Fruit fly (Drosophila melanogaster) whole organism, embryonic: ENCODE results near the gene Dsp1.

Source experiments
- CG10431 ChIP-seq: fragments of 200-800 bp; sonication (Bioruptor generic); optimal IDR thresholded peaks from 3 replicates; lab custom pipeline; 2018; ENCODE audit warnings: missing biosample characterization, mild to moderate bottlenecking, missing genetic modification characterization
- CG10543 ChIP-seq: fragments of 200-800 bp; sonication (Bioruptor generic); optimal IDR thresholded peaks from 3 replicates; lab custom pipeline; 2017; ENCODE audit warnings: missing biosample characterization, mild to moderate bottlenecking, missing genetic modification characterization, moderate library complexity
- CG11093 ChIP-seq: fragments of 200-800 bp; sonication (Bioruptor generic); IDR thresholded peaks from 3 replicates; pipeline ENCODE4 v1.3.6; 2022; ENCODE audit warnings: missing biosample characterization, missing genetic modification characterization
- CG11504 ChIP-seq: fragments of 200-800 bp; sonication (Bioruptor generic); optimal IDR thresholded peaks from 3 replicates; lab custom pipeline; 2019; ENCODE audit warnings: missing biosample characterization, mild to moderate bottlenecking, missing genetic modification characterization, moderate library complexity
- CG12391 ChIP-seq: fragments of 200-800 bp; sonication (Bioruptor generic); optimal IDR thresholded peaks from 3 replicates; lab custom pipeline; 2018; ENCODE audit warnings: missing biosample characterization, mild to moderate bottlenecking, missing genetic modification characterization, moderate library complexity
- CG12744 ChIP-seq: fragments of 200-800 bp; sonication (Bioruptor generic); optimal IDR thresholded peaks from 2 replicates; lab custom pipeline; 2016; ENCODE audit warnings: missing biosample characterization, missing genetic modification characterization
- CG15269 ChIP-seq: fragments of 200-800 bp; sonication (Bioruptor generic); optimal IDR thresholded peaks from 2 replicates; lab custom pipeline; 2018; ENCODE audit warnings: missing biosample characterization, mild to moderate bottlenecking, missing genetic modification characterization, moderate library complexity
- CG15601 ChIP-seq: fragments of 200-800 bp; sonication (Bioruptor generic); optimal IDR thresholded peaks from 3 replicates; lab custom pipeline; 2019; ENCODE audit warnings: missing biosample characterization, mild to moderate bottlenecking, missing genetic modification characterization, moderate library complexity
- CG16815 ChIP-seq: fragments of 200-800 bp; sonication (Bioruptor generic); optimal IDR thresholded peaks from 3 replicates; lab custom pipeline; 2017; ENCODE audit warnings: missing biosample characterization, mild to moderate bottlenecking, missing genetic modification characterization
- CG17359 ChIP-seq: fragments of 200-800 bp; sonication (Bioruptor generic); optimal IDR thresholded peaks from 3 replicates; lab custom pipeline; 2018; ENCODE audit warnings: missing biosample characterization, mild to moderate bottlenecking, missing genetic modification characterization, moderate library complexity
- CG17612 ChIP-seq: fragments of 200-800 bp; sonication (Bioruptor generic); IDR thresholded peaks from 2 replicates; pipeline ENCODE4 v1.3.6; 2022; ENCODE audit warnings: missing biosample characterization, missing genetic modification characterization
- CG18619 ChIP-seq: fragments of 200-800 bp; sonication (Bioruptor generic); optimal IDR thresholded peaks from 3 replicates; lab custom pipeline; 2017; ENCODE audit warnings: missing biosample characterization, mild to moderate bottlenecking, missing genetic modification characterization
- CG2678 ChIP-seq: fragments of 200-800 bp; sonication (Bioruptor generic); optimal IDR thresholded peaks from 3 replicates; lab custom pipeline; 2019; ENCODE audit warnings: missing biosample characterization, mild to moderate bottlenecking, missing genetic modification characterization, moderate library complexity
- CG3163 ChIP-seq: fragments of 200-800 bp; sonication (Bioruptor generic); optimal IDR thresholded peaks from 3 replicates; lab custom pipeline; 2016; ENCODE audit warnings: missing biosample characterization, missing genetic modification characterization
- CG4617 ChIP-seq: fragments of 200-800 bp; sonication (Bioruptor generic); optimal IDR thresholded peaks from 3 replicates; lab custom pipeline; 2016; ENCODE audit warnings: missing biosample characterization, missing genetic modification characterization, borderline replicate concordance
- CG6175 ChIP-seq: fragments of 200-800 bp; sonication (Bioruptor generic); IDR thresholded peaks from 3 replicates; pipeline ENCODE4 v1.3.6; 2022; ENCODE audit warnings: missing biosample characterization, missing genetic modification characterization
- CG7839 ChIP-seq: fragments of 200-800 bp; sonication (Bioruptor generic); optimal IDR thresholded peaks from 3 replicates; lab custom pipeline; 2018; ENCODE audit warnings: missing biosample characterization, mild to moderate bottlenecking, missing genetic modification characterization, moderate library complexity
- CTCF ChIP-seq: fragments of 200-800 bp; sonication (Bioruptor generic); optimal IDR thresholded peaks from 2 replicates; lab custom pipeline; 2017; ENCODE audit warnings: missing biosample characterization, mild to moderate bottlenecking, missing genetic modification characterization, moderate library complexity
- Dip2 ChIP-seq: fragments of 200-800 bp; sonication (Bioruptor generic); IDR thresholded peaks from 2 replicates; pipeline ENCODE4 v1.3.6; 2022; ENCODE audit warnings: missing biosample characterization, missing genetic modification characterization
- Dp ChIP-seq: fragments of 200-800 bp; sonication (Bioruptor generic); optimal IDR thresholded peaks from 2 replicates; lab custom pipeline; 2018; ENCODE audit warnings: missing biosample characterization, mild to moderate bottlenecking, missing genetic modification characterization, moderate library complexity
- E2f1 ChIP-seq: fragments of 200-800 bp; sonication (Bioruptor generic); IDR thresholded peaks from 2 replicates; pipeline ENCODE4 v1.3.6; 2022; ENCODE audit warnings: missing biosample characterization, missing genetic modification characterization
- HmgZ ChIP-seq: fragments of 200-800 bp; sonication (Bioruptor generic); optimal IDR thresholded peaks from 2 replicates; lab custom pipeline; 2018; ENCODE audit warnings: missing biosample characterization, mild to moderate bottlenecking, missing genetic modification characterization
- Lhr ChIP-seq: fragments of 200-800 bp; sonication (Bioruptor generic); optimal IDR thresholded peaks from 3 replicates; lab custom pipeline; 2017; ENCODE audit warnings: mild to moderate bottlenecking, missing biosample characterization, missing genetic modification reagents, missing genetic modification characterization
- Lim3 ChIP-seq: fragments of 200-800 bp; sonication (Bioruptor generic); IDR thresholded peaks from 2 replicates; pipeline ENCODE4 v1.3.6; 2022; ENCODE audit warnings: missing biosample characterization, missing genetic modification characterization
- Max ChIP-seq: fragments of 200-800 bp; sonication (Bioruptor generic); optimal IDR thresholded peaks from 2 replicates; lab custom pipeline; 2016; ENCODE audit warnings: missing biosample characterization, mild to moderate bottlenecking, missing genetic modification characterization
- Myb ChIP-seq: fragments of 200-800 bp; sonication (Bioruptor generic); optimal IDR thresholded peaks from 2 replicates; lab custom pipeline; 2016; ENCODE audit warnings: missing biosample characterization, missing genetic modification characterization
- Poxn ChIP-seq: fragments of 200-800 bp; sonication (Bioruptor generic); IDR thresholded peaks from 2 replicates; pipeline ENCODE4 v1.3.6; 2022; ENCODE audit warnings: missing biosample characterization, missing genetic modification characterization
- Rx ChIP-seq: fragments of 200-800 bp; sonication (Bioruptor generic); IDR thresholded peaks from 2 replicates; pipeline ENCODE4 v1.3.6; 2022; ENCODE audit warnings: missing biosample characterization, missing genetic modification characterization
- Vsx1 ChIP-seq: fragments of 200-800 bp; sonication (Bioruptor generic); optimal IDR thresholded peaks from 2 replicates; lab custom pipeline; 2017; ENCODE audit warnings: missing biosample characterization, mild to moderate bottlenecking, missing genetic modification characterization, missing genetic modification reagents
- Xrp1 ChIP-seq: fragments of 200-800 bp; sonication (Bioruptor generic); IDR thresholded peaks from 2 replicates; pipeline ENCODE4 v1.3.6; 2022; ENCODE audit warnings: missing biosample characterization, missing genetic modification characterization
- al ChIP-seq: fragments of 200-800 bp; sonication (Bioruptor generic); IDR thresholded peaks from 2 replicates; pipeline ENCODE4 v1.3.6; 2022; ENCODE audit warnings: missing biosample characterization, missing genetic modification characterization
- bab2 ChIP-seq: fragments of 200-800 bp; sonication (Bioruptor generic); optimal IDR thresholded peaks from 2 replicates; lab custom pipeline; 2016; ENCODE audit warnings: missing biosample characterization, missing genetic modification characterization
- cas ChIP-seq: fragments of 200-800 bp; sonication (Bioruptor generic); IDR thresholded peaks from 2 replicates; pipeline ENCODE4 v1.3.6; 2022; ENCODE audit warnings: missing biosample characterization, missing genetic modification characterization
- crp ChIP-seq, 2 experiments: fragments of 200-800 bp; sonication (Bioruptor generic); optimal IDR thresholded peaks; 2 replicates in 1 of 2; 3 replicates in 1 of 2; lab custom pipeline; 2017; ENCODE audit warnings: missing biosample characterization in 2 of 2, missing genetic modification characterization in 2 of 2, mild to moderate bottlenecking in 1 of 2, moderate library complexity in 1 of 2
- dimm ChIP-seq: fragments of 200-800 bp; sonication (Bioruptor generic); IDR thresholded peaks from 2 replicates; pipeline ENCODE4 v1.3.6; 2022; ENCODE audit warnings: missing biosample characterization, missing genetic modification characterization
- dmrt11E ChIP-seq: fragments of 200-800 bp; sonication (Bioruptor generic); optimal IDR thresholded peaks from 3 replicates; lab custom pipeline; 2018; ENCODE audit warnings: missing biosample characterization, mild to moderate bottlenecking, missing genetic modification characterization, moderate library complexity
- emc ChIP-seq: fragments of 200-800 bp; sonication (Bioruptor generic); optimal IDR thresholded peaks from 2 replicates; lab custom pipeline; 2016; ENCODE audit warnings: missing biosample characterization, missing genetic modification characterization
- ewg ChIP-seq: fragments of 200-800 bp; sonication (Bioruptor generic); optimal IDR thresholded peaks from 3 replicates; lab custom pipeline; 2017; ENCODE audit warnings: mild to moderate bottlenecking, missing biosample characterization, missing genetic modification reagents, missing genetic modification characterization
- fd64A ChIP-seq: fragments of 200-800 bp; sonication (Bioruptor generic); optimal IDR thresholded peaks from 3 replicates; lab custom pipeline; 2018; ENCODE audit warnings: missing biosample characterization, mild to moderate bottlenecking, missing genetic modification characterization
- ind ChIP-seq: fragments of 200-800 bp; sonication (Bioruptor generic); optimal IDR thresholded peaks from 3 replicates; lab custom pipeline; 2016; ENCODE audit warnings: missing biosample characterization, missing genetic modification characterization
- jigr1 ChIP-seq: fragments of 200-800 bp; sonication (Bioruptor generic); IDR thresholded peaks from 3 replicates; pipeline ENCODE4 v1.3.6; 2022; ENCODE audit warnings: missing biosample characterization, missing genetic modification characterization
- pum ChIP-seq: fragments of 200-800 bp; sonication (Bioruptor generic); optimal IDR thresholded peaks from 2 replicates; lab custom pipeline; 2016; ENCODE audit warnings: missing biosample characterization, missing genetic modification characterization
- pzg ChIP-seq: fragments of 200-800 bp; sonication (Bioruptor generic); optimal IDR thresholded peaks from 3 replicates; lab custom pipeline; 2018; ENCODE audit warnings: missing biosample characterization, mild to moderate bottlenecking, missing genetic modification characterization, moderate library complexity
- rib ChIP-seq: fragments of 200-800 bp; sonication (Bioruptor generic); IDR thresholded peaks from 2 replicates; pipeline ENCODE4 v1.3.6; 2022; ENCODE audit warnings: missing biosample characterization, missing genetic modification characterization
- ro ChIP-seq: fragments of 200-800 bp; sonication (Bioruptor generic); IDR thresholded peaks from 2 replicates; pipeline ENCODE4 v1.3.6; 2022; ENCODE audit warnings: missing biosample characterization, missing genetic modification characterization
- sd ChIP-seq: fragments of 200-800 bp; sonication (Bioruptor generic); optimal IDR thresholded peaks from 3 replicates; lab custom pipeline; 2018; ENCODE audit warnings: missing biosample characterization, mild to moderate bottlenecking, missing genetic modification characterization, moderate library complexity
- ssp ChIP-seq: fragments of 200-800 bp; sonication (Bioruptor generic); IDR thresholded peaks from 2 replicates; pipeline ENCODE4 v1.3.6; 2022; ENCODE audit warnings: missing biosample characterization, missing genetic modification characterization
- tgo ChIP-seq: fragments of 200-800 bp; sonication (Bioruptor generic); IDR thresholded peaks from 3 replicates; pipeline ENCODE4 v1.3.6; 2022; ENCODE audit warnings: missing biosample characterization, missing genetic modification characterization
- vfl ChIP-seq: fragments of 200-800 bp; sonication (Bioruptor generic); optimal IDR thresholded peaks from 2 replicates; lab custom pipeline; 2016; ENCODE audit warnings: missing biosample characterization, missing genetic modification characterization

Dsp1 gene

dm6 chrX:16384843-16385726 is 51.7 kb downstream of the Dsp1 start, which contains the start of the genes CG9992 and CG4239 (continued):
- TF ChIP-seq ewg (GFP tag; lab: Kevin White, UChicago), result peak; percentile 31
- no peak for TF ChIP-seq Dip2 (GFP tag; lab: Robert Waterston, UW)
- TF ChIP-seq fd64A (GFP tag; lab: Kevin White, UChicago), result peak; percentile 42
- TF ChIP-seq ind (GFP tag; lab: Kevin White, UChicago), result peak; percentile 76
- no peak for TF ChIP-seq rib (GFP tag; lab: Robert Waterston, UW)
- TF ChIP-seq dmrt11E (tag; lab: Kevin White, UChicago), result peak; percentile 61
- TF ChIP-seq dimm (GFP tag; lab: Robert Waterston, UW), result no peak
- no peak for TF ChIP-seq CG6175
- peak; percentile 97 for TF ChIP-seq ssp
- TF ChIP-seq CG17612 (GFP tag; lab: Robert Waterston, UW), result no peak
- peak; percentile 63; the same call in 1 of the 2 replicates for TF ChIP-seq al (GFP tag; lab: Robert Waterston, UW)
- TF ChIP-seq HmgZ (tag; lab: Kevin White, UChicago), result peak; percentile 71
- peak; percentile 36 for TF ChIP-seq CG10543 (GFP tag; lab: Kevin White, UChicago)
- peak; percentile 24 for TF ChIP-seq Myb
- peak; percentile 31; the same call in 2 of the 3 replicates for TF ChIP-seq CG11093 (GFP tag; lab: Robert Waterston, UW)
- no peak for TF ChIP-seq CG12744 (GFP tag; lab: Kevin White, UChicago)
- peak; percentile 74 for TF ChIP-seq CG2678 (tag; lab: Kevin White, UChicago)
- no peak for TF ChIP-seq Rx (GFP tag; lab: Robert Waterston, UW)
- TF ChIP-seq CG18619 (GFP tag; lab: Kevin White, UChicago), result peak; percentile 46
- no peak for TF ChIP-seq Lim3
- TF ChIP-seq CG3163, result no peak
- no peak for TF ChIP-seq emc (GFP tag; lab: Kevin White, UChicago)
- TF ChIP-seq CG15269 (tag; lab: Kevin White, UChicago), result peak; percentile 69
- TF ChIP-seq ro, result no peak
- peak; percentile 60 for TF ChIP-seq pzg (GFP tag; lab: Kevin White, UChicago)
- peak; percentile 71 for TF ChIP-seq CG16815 (GFP tag; lab: Kevin White, UChicago)
- TF ChIP-seq CG17359 (tag; lab: Kevin White, UChicago), result peak; percentile 23
- TF ChIP-seq Max (GFP tag; lab: Kevin White, UChicago), result peak; percentile 49
- TF ChIP-seq CTCF (GFP tag; lab: Kevin White, UChicago), result no peak
- TF ChIP-seq sd, result peak; percentile 10
- TF ChIP-seq Xrp1 (GFP tag; lab: Robert Waterston, UW), result peak; percentile 28; the same call in 1 of the 2 replicates
- TF ChIP-seq jigr1, result no peak
- peak; percentile 46; the same call in 1 of the 2 replicates for TF ChIP-seq E2f1 (GFP tag; lab: Robert Waterston, UW)
- TF ChIP-seq CG4617, result peak; percentile 59
- TF ChIP-seq CG12391 (tag; lab: Kevin White, UChicago), result peak; percentile 67
- TF ChIP-seq CG7839, result peak; percentile 72
- peak; percentile 78 for TF ChIP-seq Lhr
- TF ChIP-seq CG15601 (tag; lab: Kevin White, UChicago), result peak; percentile 6
- TF ChIP-seq tgo (GFP tag; lab: Robert Waterston, UW), result peak; percentile 45; the same call in 1 of the 3 replicates
- no peak for TF ChIP-seq vfl (GFP tag; lab: Kevin White, UChicago)
- TF ChIP-seq Vsx1, result no peak
- peak; percentile 93 for TF ChIP-seq CG10431 (GFP tag; lab: Kevin White, UChicago)
- 0 out of 2 replicates have a peak, but pooled peaks have one; percentile 25 for TF ChIP-seq Poxn (GFP tag; lab: Robert Waterston, UW)
- peak; percentile 7 for TF ChIP-seq pum
- peak; percentile 75 for TF ChIP-seq CG11504 (tag; lab: Kevin White, UChicago)
- peak; percentile 8; the same call in 1 of the 2 replicates for TF ChIP-seq cas (GFP tag; lab: Robert Waterston, UW)
- TF ChIP-seq Dp (GFP tag; lab: Kevin White, UChicago), result peak; percentile 29
- peak; percentile 21 for TF ChIP-seq bab2 (GFP tag; lab: Kevin White, UChicago)
- TF ChIP-seq crp (GFP tag; optimal IDR thresholded peaks at IDR 0.05; lab: Kevin White, UChicago), result peak in 1 of 2 experiments; percentile 7
